Fruit fly (Drosophila melanogaster) whole organism, embryonic: ENCODE measurements around the gene sws.

Source experiments
- CG10209 ChIP-seq: fragments of 200-800 bp; sonication (Bioruptor generic); optimal IDR thresholded peaks from 3 replicates; lab custom pipeline; 2017; ENCODE audit warnings: missing biosample characterization, mild to moderate bottlenecking, missing genetic modification characterization, missing genetic modification reagents
- CG11504 ChIP-seq: fragments of 200-800 bp; sonication (Bioruptor generic); optimal IDR thresholded peaks from 3 replicates; lab custom pipeline; 2019; ENCODE audit warnings: missing biosample characterization, mild to moderate bottlenecking, missing genetic modification characterization, moderate library complexity
- CG12769 ChIP-seq: fragments of 200-800 bp; sonication (Bioruptor generic); optimal IDR thresholded peaks from 2 replicates; lab custom pipeline; 2019; ENCODE audit warnings: missing biosample characterization, mild to moderate bottlenecking, missing genetic modification characterization, moderate library complexity
- CG14050 ChIP-seq: fragments of 200-800 bp; sonication (Bioruptor generic); IDR thresholded peaks from 3 replicates; pipeline ENCODE4 v1.3.6; 2022; ENCODE audit warnings: missing biosample characterization, missing genetic modification characterization
- CG14860 ChIP-seq: fragments of 200-800 bp; sonication (Bioruptor generic); IDR thresholded peaks from 3 replicates; pipeline ENCODE4 v1.3.6; 2022; ENCODE audit warnings: missing biosample characterization, missing genetic modification characterization; ENCODE audit not compliant: partially characterized antibody
- CG1792 ChIP-seq: fragments of 200-800 bp; sonication (Bioruptor generic); optimal IDR thresholded peaks from 2 replicates; lab custom pipeline; 2016; ENCODE audit warnings: missing biosample characterization, missing genetic modification characterization
- CG18619 ChIP-seq: fragments of 200-800 bp; sonication (Bioruptor generic); optimal IDR thresholded peaks from 3 replicates; lab custom pipeline; 2017; ENCODE audit warnings: missing biosample characterization, mild to moderate bottlenecking, missing genetic modification characterization
- CG18764 ChIP-seq: fragments of 200-800 bp; sonication (Bioruptor generic); optimal IDR thresholded peaks from 3 replicates; lab custom pipeline; 2016; ENCODE audit warnings: missing biosample characterization, missing genetic modification characterization
- CG2129 ChIP-seq: fragments of 200-800 bp; sonication (Bioruptor generic); IDR thresholded peaks from 2 replicates; pipeline ENCODE4 v1.3.6; 2022; ENCODE audit warnings: missing biosample characterization, missing genetic modification characterization; ENCODE audit not compliant: partially characterized antibody
- CG2875 ChIP-seq: fragments of 200-800 bp; sonication (Bioruptor generic); optimal IDR thresholded peaks from 2 replicates; lab custom pipeline; 2017; ENCODE audit warnings: missing biosample characterization, mild to moderate bottlenecking, missing genetic modification characterization, missing genetic modification reagents
- CG30020 ChIP-seq: fragments of 200-800 bp; optimal IDR thresholded peaks from 2 replicates; lab custom pipeline; 2019; ENCODE audit warnings: missing biosample characterization, mild to moderate bottlenecking, missing genetic modification characterization, moderate library complexity
- CG5180 ChIP-seq: fragments of 200-800 bp; sonication (Bioruptor generic); optimal IDR thresholded peaks from 3 replicates; lab custom pipeline; 2017; ENCODE audit warnings: missing biosample characterization, missing genetic modification characterization, mild to moderate bottlenecking, moderate library complexity, missing genetic modification reagents
- CG6689 ChIP-seq: fragments of 200-800 bp; sonication (Bioruptor generic); IDR thresholded peaks from 2 replicates; pipeline ENCODE4 v1.3.6; 2022; ENCODE audit warnings: missing biosample characterization, missing genetic modification characterization
- CG6854 ChIP-seq: fragments of 200-800 bp; sonication (Bioruptor generic); optimal IDR thresholded peaks from 3 replicates; lab custom pipeline; 2017; ENCODE audit warnings: missing biosample characterization, mild to moderate bottlenecking, missing genetic modification characterization
- CG8388 ChIP-seq: fragments of 200-800 bp; sonication (Bioruptor generic); optimal IDR thresholded peaks from 2 replicates; lab custom pipeline; 2019; ENCODE audit warnings: missing biosample characterization, mild to moderate bottlenecking, missing genetic modification characterization, moderate library complexity
- CG8765 ChIP-seq: fragments of 200-800 bp; sonication (Bioruptor generic); IDR thresholded peaks from 2 replicates; pipeline ENCODE4 v1.3.6; 2022; ENCODE audit warnings: missing biosample characterization, missing genetic modification characterization
- Chrac-16 ChIP-seq: fragments of 200-800 bp; sonication (Bioruptor generic); optimal IDR thresholded peaks from 3 replicates; lab custom pipeline; 2016; ENCODE audit warnings: missing biosample characterization, missing genetic modification characterization
- CrebB ChIP-seq: fragments of 200-800 bp; sonication (Bioruptor generic); optimal IDR thresholded peaks from 3 replicates; lab custom pipeline; 2018; ENCODE audit warnings: missing biosample characterization, mild to moderate bottlenecking, missing genetic modification characterization
- Dek ChIP-seq: fragments of 200-800 bp; sonication (Bioruptor generic); optimal IDR thresholded peaks from 3 replicates; lab custom pipeline; 2019; ENCODE audit warnings: missing biosample characterization, mild to moderate bottlenecking, missing genetic modification characterization, moderate library complexity
- Doc3 ChIP-seq: fragments of 200-800 bp; sonication (Bioruptor generic); IDR thresholded peaks from 3 replicates; pipeline ENCODE4 v1.3.6; 2022; ENCODE audit warnings: missing biosample characterization, missing genetic modification characterization; ENCODE audit not compliant: partially characterized antibody
- HmgZ ChIP-seq: fragments of 200-800 bp; sonication (Bioruptor generic); optimal IDR thresholded peaks from 2 replicates; lab custom pipeline; 2018; ENCODE audit warnings: missing biosample characterization, mild to moderate bottlenecking, missing genetic modification characterization
- Hr78 ChIP-seq, 2 experiments: fragments of 200-800 bp in 1 of 2; fragments of >200 bp in 1 of 2; sonication (Bioruptor generic) in 1 of 2; optimal IDR thresholded peaks; 2 replicates each; lab custom pipeline; 2017 to 2019; ENCODE audit warnings: missing biosample characterization in 2 of 2, missing genetic modification characterization in 2 of 2, mild to moderate bottlenecking in 1 of 2, moderate library complexity in 1 of 2
- NK7.1 ChIP-seq: fragments of 200-800 bp; sonication (Bioruptor generic); optimal IDR thresholded peaks from 3 replicates; lab custom pipeline; 2016; ENCODE audit warnings: missing biosample characterization, missing genetic modification characterization
- Neu2 ChIP-seq: fragments of 200-800 bp; sonication (Bioruptor generic); optimal IDR thresholded peaks from 3 replicates; lab custom pipeline; 2016; ENCODE audit warnings: missing biosample characterization, missing genetic modification characterization, borderline replicate concordance
- Ptx1 ChIP-seq: fragments of 200-800 bp; sonication (Bioruptor generic); IDR thresholded peaks from 2 replicates; pipeline ENCODE4 v1.3.6; 2022; ENCODE audit warnings: missing biosample characterization, missing genetic modification characterization
- Rx ChIP-seq: fragments of 200-800 bp; sonication (Bioruptor generic); IDR thresholded peaks from 2 replicates; pipeline ENCODE4 v1.3.6; 2022; ENCODE audit warnings: missing biosample characterization, missing genetic modification characterization
- Xrp1 ChIP-seq: fragments of 200-800 bp; sonication (Bioruptor generic); IDR thresholded peaks from 2 replicates; pipeline ENCODE4 v1.3.6; 2022; ENCODE audit warnings: missing biosample characterization, missing genetic modification characterization
- ash1 ChIP-seq: fragments of 200-800 bp; sonication (Bioruptor generic); optimal IDR thresholded peaks from 2 replicates; lab custom pipeline; 2018; ENCODE audit warnings: missing biosample characterization, mild to moderate bottlenecking, missing genetic modification characterization
- bab2 ChIP-seq: fragments of 200-800 bp; sonication (Bioruptor generic); optimal IDR thresholded peaks from 2 replicates; lab custom pipeline; 2016; ENCODE audit warnings: missing biosample characterization, missing genetic modification characterization
- chn ChIP-seq: fragments of 200-800 bp; sonication (Bioruptor generic); optimal IDR thresholded peaks from 2 replicates; lab custom pipeline; 2016; ENCODE audit warnings: missing biosample characterization, missing genetic modification characterization
- croc ChIP-seq: fragments of 200-800 bp; sonication (Bioruptor generic); conservative IDR thresholded peaks from 3 replicates; pipeline ENCODE4 v1.3.6; 2022; ENCODE audit warnings: missing biosample characterization, missing genetic modification characterization
- danr ChIP-seq: fragments of 200-800 bp; sonication (Bioruptor generic); IDR thresholded peaks from 2 replicates; pipeline ENCODE4 v1.3.6; 2022; ENCODE audit warnings: missing biosample characterization, missing genetic modification characterization
- eyg ChIP-seq: fragments of 200-800 bp; sonication (Bioruptor generic); optimal IDR thresholded peaks from 3 replicates; lab custom pipeline; 2016; ENCODE audit warnings: missing biosample characterization, missing genetic modification characterization
- fd3F ChIP-seq: fragments of 200-800 bp; sonication (Bioruptor generic); optimal IDR thresholded peaks from 2 replicates; lab custom pipeline; 2018; ENCODE audit warnings: missing biosample characterization, mild to moderate bottlenecking, missing genetic modification characterization, moderate library complexity
- gcm2 ChIP-seq: fragments of 200-800 bp; sonication (Bioruptor generic); optimal IDR thresholded peaks from 2 replicates; lab custom pipeline; 2016; ENCODE audit warnings: missing biosample characterization, missing genetic modification characterization
- grn ChIP-seq: fragments of 200-800 bp; sonication (Bioruptor generic); optimal IDR thresholded peaks from 3 replicates; lab custom pipeline; 2017; ENCODE audit warnings: missing biosample characterization, missing genetic modification characterization
- gsb ChIP-seq: fragments of 200-800 bp; sonication (Bioruptor generic); IDR thresholded peaks from 2 replicates; pipeline ENCODE4 v1.3.6; 2022; ENCODE audit warnings: missing biosample characterization, missing genetic modification characterization
- hb ChIP-seq: fragments of 200-800 bp; sonication (Bioruptor generic); IDR thresholded peaks from 3 replicates; pipeline ENCODE4 v1.3.6; 2022; ENCODE audit warnings: missing biosample characterization, missing genetic modification characterization; ENCODE audit not compliant: partially characterized antibody
- kah ChIP-seq: fragments of 200-800 bp; sonication (Bioruptor generic); optimal IDR thresholded peaks from 2 replicates; lab custom pipeline; 2018; ENCODE audit warnings: missing biosample characterization, mild to moderate bottlenecking, missing genetic modification characterization
- ken ChIP-seq: fragments of 200-800 bp; sonication (Bioruptor generic); IDR thresholded peaks from 3 replicates; pipeline ENCODE4 v1.3.6; 2022; ENCODE audit warnings: missing biosample characterization, missing genetic modification characterization
- phol ChIP-seq: fragments of 200-800 bp; sonication (Bioruptor generic); optimal IDR thresholded peaks from 3 replicates; lab custom pipeline; 2018; ENCODE audit warnings: missing biosample characterization, mild to moderate bottlenecking, missing genetic modification characterization, moderate library complexity
- slou ChIP-seq: fragments of 200-800 bp; sonication (Bioruptor generic); optimal IDR thresholded peaks from 3 replicates; lab custom pipeline; 2016; ENCODE audit warnings: missing biosample characterization, missing genetic modification characterization
- sna ChIP-seq: fragments of 200-800 bp; sonication (Bioruptor generic); IDR thresholded peaks from 2 replicates; pipeline ENCODE4 v1.3.6; 2022; ENCODE audit warnings: missing biosample characterization, missing genetic modification characterization; ENCODE audit not compliant: partially characterized antibody
- so ChIP-seq: fragments of 200-800 bp; sonication (Bioruptor generic); IDR thresholded peaks from 3 replicates; pipeline ENCODE4 v1.3.6; 2022; ENCODE audit warnings: missing biosample characterization, missing genetic modification characterization
- sr ChIP-seq: fragments of 200-800 bp; sonication (Bioruptor generic); IDR thresholded peaks from 3 replicates; pipeline ENCODE4 v1.3.6; 2022; ENCODE audit warnings: missing biosample characterization, missing genetic modification characterization
- tin ChIP-seq: fragments of 200-800 bp; sonication (Bioruptor generic); optimal IDR thresholded peaks from 3 replicates; lab custom pipeline; 2016; ENCODE audit warnings: missing biosample characterization, missing genetic modification characterization
- tll ChIP-seq, 2 experiments: fragments of 200-800 bp in 1 of 2; fragments of >200 bp in 1 of 2; sonication (Bioruptor generic) in 1 of 2; optimal IDR thresholded peaks; 2 replicates each; lab custom pipeline; 2017 to 2019; ENCODE audit warnings: missing biosample characterization in 2 of 2, missing genetic modification characterization in 2 of 2, mild to moderate bottlenecking in 1 of 2, moderate library complexity in 1 of 2
- z ChIP-seq: fragments of 200-800 bp; sonication (Bioruptor generic); IDR thresholded peaks from 3 replicates; pipeline ENCODE4 v1.3.6; 2022; ENCODE audit warnings: missing biosample characterization, missing genetic modification characterization
- zfh2 ChIP-seq: fragments of 200-800 bp; sonication (Bioruptor generic); optimal IDR thresholded peaks from 2 replicates; lab custom pipeline; 2016; ENCODE audit warnings: missing biosample characterization, missing genetic modification characterization

Gene sws

dm6 chrX:7920081-7920688 lies 47.9 kb downstream of the sws start, which contains the start of the genes hdm and Ykt6 (continued):
- peak; percentile 71; the same call in 1 of the 2 replicates for TF ChIP-seq danr (GFP tag; lab: Robert Waterston, UW)
- peak; percentile 61 for TF ChIP-seq eyg (GFP tag; lab: Kevin White, UChicago)
- TF ChIP-seq gsb (GFP tag; lab: Robert Waterston, UW): peak; percentile 64; the same call in 1 of the 2 replicates
- TF ChIP-seq sr (GFP tag; lab: Robert Waterston, UW): 0 out of 3 replicates have a peak, but pooled peaks have one; percentile 9
- peak; percentile 77 for TF ChIP-seq CG6689
- peak; percentile 86 for TF ChIP-seq Xrp1 (GFP tag; lab: Robert Waterston, UW)
- TF ChIP-seq CG6854 (GFP tag; lab: Kevin White, UChicago): no peak
- TF ChIP-seq CG14050 (GFP tag; lab: Robert Waterston, UW): peak; percentile 75
- TF ChIP-seq HmgZ: peak; percentile 90
- no peak for TF ChIP-seq Hr78 (GFP tag; optimal IDR thresholded peaks at IDR 0.05; lab: Kevin White, UChicago)
- peak; percentile 84 for TF ChIP-seq ken (GFP tag; lab: Robert Waterston, UW)
- TF ChIP-seq CG18764 (GFP tag; lab: Kevin White, UChicago): peak; percentile 70
- peak; percentile 93 for TF ChIP-seq CG14860 (GFP tag; lab: Robert Waterston, UW)
- no peak for TF ChIP-seq tll (GFP tag; optimal IDR thresholded peaks at IDR 0.05; lab: Kevin White, UChicago)
- TF ChIP-seq CrebB (tag; lab: Kevin White, UChicago): peak; percentile 59
- TF ChIP-seq z (GFP tag; lab: Robert Waterston, UW): no peak
- TF ChIP-seq CG5180 (GFP tag; lab: Kevin White, UChicago): peak; percentile 21
- TF ChIP-seq CG8765 (GFP tag; lab: Robert Waterston, UW): peak; percentile 80
- peak; percentile 51 for TF ChIP-seq fd3F (GFP tag; lab: Kevin White, UChicago)
- peak; percentile 84 for TF ChIP-seq so (GFP tag; lab: Robert Waterston, UW)
- peak; percentile 51 for TF ChIP-seq NK7.1 (GFP tag; lab: Kevin White, UChicago)
- TF ChIP-seq ash1 (GFP tag; lab: Kevin White, UChicago): no peak
- TF ChIP-seq CG1792 (GFP tag; lab: Kevin White, UChicago): peak; percentile 64
- peak; percentile 97 for TF ChIP-seq sna (GFP tag; lab: Robert Waterston, UW)
- TF ChIP-seq kah: no peak
- TF ChIP-seq Ptx1 (GFP tag; lab: Robert Waterston, UW): peak; percentile 87
- TF ChIP-seq CG2129: peak; percentile 93
- peak; percentile 68 for TF ChIP-seq CG8388 (GFP tag; lab: Kevin White, UChicago)
- TF ChIP-seq Dek (tag; lab: Kevin White, UChicago): peak; percentile 59
- no peak for TF ChIP-seq gcm2 (GFP tag; lab: Kevin White, UChicago)
- peak; percentile 44 for TF ChIP-seq CG30020 (tag; lab: Kevin White, UChicago)
- no peak for TF ChIP-seq CG11504 (tag; lab: Kevin White, UChicago)
- peak; percentile 92 for TF ChIP-seq hb (GFP tag; lab: Robert Waterston, UW)
- peak; percentile 74 for TF ChIP-seq Chrac-16 (GFP tag; lab: Kevin White, UChicago)
- TF ChIP-seq croc: peak; percentile 46; the same call in 2 of the 3 replicates
- peak; percentile 51 for TF ChIP-seq CG18619 (GFP tag; lab: Kevin White, UChicago)
- peak; percentile 83 for TF ChIP-seq zfh2 (GFP tag; lab: Kevin White, UChicago)
- peak; percentile 76 for TF ChIP-seq chn (GFP tag; lab: Kevin White, UChicago)
- TF ChIP-seq CG12769 (tag; lab: Kevin White, UChicago): no peak
- peak; percentile 75 for TF ChIP-seq CG10209 (GFP tag; lab: Kevin White, UChicago)
- peak; percentile 77 for TF ChIP-seq phol (tag; lab: Kevin White, UChicago)
- TF ChIP-seq Neu2 (GFP tag; lab: Kevin White, UChicago): peak; percentile 97
- TF ChIP-seq Doc3 (GFP tag; lab: Robert Waterston, UW): peak; percentile 98
- TF ChIP-seq Rx (GFP tag; lab: Robert Waterston, UW): peak; percentile 72
- TF ChIP-seq grn (GFP tag; lab: Kevin White, UChicago): no peak
- peak; percentile 64 for TF ChIP-seq slou (GFP tag; lab: Kevin White, UChicago)
- peak; percentile 85 for TF ChIP-seq bab2
- peak; percentile 83 for TF ChIP-seq tin
- TF ChIP-seq CG2875 (GFP tag; lab: Kevin White, UChicago): peak; percentile 55
